Fruit fly (Drosophila melanogaster): ENCODE measurements around the gene Cbl.

The Cbl gene

DNA sequence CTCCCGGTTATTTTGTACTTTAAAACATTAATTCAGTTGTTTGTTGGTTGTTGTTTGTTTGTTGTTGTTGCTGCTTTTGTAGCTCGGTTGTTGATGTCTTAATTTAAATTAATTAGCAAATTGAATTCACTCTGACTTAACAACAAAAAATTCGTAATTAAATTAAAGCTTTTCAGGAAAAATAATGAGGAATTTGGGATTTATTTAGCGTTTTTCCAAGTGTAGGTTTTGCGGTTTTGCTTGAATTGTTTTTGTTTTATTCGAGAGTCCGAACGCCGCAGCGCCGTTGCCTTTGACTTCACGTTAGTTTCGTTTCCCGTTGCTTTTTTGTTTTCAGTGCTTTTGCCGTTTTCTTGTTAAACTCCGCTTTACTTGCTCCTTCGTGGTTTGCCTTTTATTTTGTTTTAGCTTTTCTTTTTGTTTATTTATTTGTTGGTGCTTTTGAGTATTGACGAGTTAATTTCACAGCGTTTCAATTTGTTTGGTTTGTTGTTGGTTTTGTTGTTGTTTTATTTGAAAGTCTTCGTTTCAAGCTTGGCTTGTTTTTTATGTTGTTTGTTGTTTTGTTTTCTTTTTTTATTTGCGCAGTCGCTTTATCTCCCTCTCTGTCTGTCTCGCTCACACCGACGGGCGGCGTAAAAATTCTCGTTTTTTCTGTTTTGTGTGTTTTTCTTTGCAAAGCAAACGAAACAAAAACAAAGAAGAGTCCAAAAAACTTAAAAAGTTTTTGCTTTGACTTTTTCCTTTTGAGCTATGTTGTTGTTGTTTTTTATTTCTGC is 16.2 kb downstream of the Cbl start:
- no peak for TF ChIP-seq toe (GFP tag; optimal IDR thresholded peaks at IDR 0.05)
- no peak for TF ChIP-seq tj (GFP tag; optimal IDR thresholded peaks at IDR 0.05)
- no peak for TF ChIP-seq Hr96 (GFP tag; optimal IDR thresholded peaks at IDR 0.05)
- TF ChIP-seq CG33017 (tag; optimal IDR thresholded peaks at IDR 0.05): peak; percentile 55
- peak; percentile 49 for TF ChIP-seq ovo (GFP tag; optimal IDR thresholded peaks at IDR 0.05)
- TF ChIP-seq CG7101 (tag; optimal IDR thresholded peaks at IDR 0.05): no peak
- TF ChIP-seq cic (GFP tag; optimal IDR thresholded peaks at IDR 0.05): no peak
- TF ChIP-seq Clk (GFP tag; optimal IDR thresholded peaks at IDR 0.05): peak; percentile 10
- TF ChIP-seq CG1620 (GFP tag; optimal IDR thresholded peaks at IDR 0.05): no peak
- peak; percentile 39 for TF ChIP-seq CG12768 (GFP tag; optimal IDR thresholded peaks at IDR 0.05)
- TF ChIP-seq Crg-1 (GFP tag; optimal IDR thresholded peaks at IDR 0.05): no peak
- TF ChIP-seq CG5204 (GFP tag; optimal IDR thresholded peaks at IDR 0.05): no peak
- peak; percentile 61 for TF ChIP-seq CG7045 (GFP tag; optimal IDR thresholded peaks at IDR 0.05)
- TF ChIP-seq Mnt (GFP tag; optimal IDR thresholded peaks at IDR 0.05): no peak
- TF ChIP-seq pad (GFP tag; optimal IDR thresholded peaks at IDR 0.05): no peak
- TF ChIP-seq kay (GFP tag; ENCODE audit: borderline replicate concordance): peak; percentile 96
- TF ChIP-seq CG11617 (GFP tag; optimal IDR thresholded peaks at IDR 0.05): peak; percentile 22
- TF ChIP-seq cnc (optimal IDR thresholded peaks at IDR 0.05): no peak
- no peak for TF ChIP-seq CG14711 (tag; optimal IDR thresholded peaks at IDR 0.05)

DNA sequence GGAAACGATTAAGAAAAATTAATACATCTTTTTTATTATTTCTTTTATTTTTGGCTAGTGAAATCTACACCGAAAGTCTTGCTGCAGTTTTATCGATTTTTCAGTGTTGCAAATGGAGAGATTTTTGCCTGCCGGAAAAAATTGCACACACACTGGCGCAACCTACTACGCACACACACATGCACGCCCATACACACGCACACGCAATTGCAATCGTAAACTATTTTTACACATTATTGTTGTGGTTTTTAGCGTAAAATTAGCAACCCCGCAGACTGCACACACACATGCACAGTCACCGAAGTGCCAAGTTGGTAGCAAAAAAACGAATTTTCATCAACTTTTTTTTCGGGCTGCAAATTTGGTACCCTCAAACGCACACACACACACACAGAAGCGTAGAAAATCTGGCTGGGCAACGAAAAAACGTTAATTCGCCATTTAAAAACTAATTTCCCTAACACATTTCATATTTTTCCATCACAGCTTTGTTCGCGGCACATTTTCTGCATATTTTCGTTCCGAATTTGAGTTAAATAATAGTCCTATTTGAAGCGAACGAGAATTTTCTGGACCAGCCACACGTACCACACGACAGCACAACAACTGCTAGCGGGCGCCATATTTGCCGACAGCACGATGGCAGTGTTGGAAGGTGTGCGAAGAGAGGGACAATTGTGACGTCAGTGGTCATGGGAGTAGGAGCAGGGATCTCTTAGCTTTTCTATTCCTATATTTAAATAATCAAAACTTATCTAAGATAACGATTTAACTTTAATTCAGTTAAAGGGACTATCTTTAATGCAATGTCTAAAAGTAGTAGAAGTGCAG is 17.2 kb downstream of the Cbl start, which contains the start of gene Unr:
Gene Unr (minus strand): TSS at position 637 of the 831 bp plus-strand sequence.
- TF ChIP-seq Hr96 (GFP tag; optimal IDR thresholded peaks at IDR 0.05) (no peak), kay (GFP tag; ENCODE audit: borderline replicate concordance) (no peak), toe (GFP tag; optimal IDR thresholded peaks at IDR 0.05) (no peak), CG1620 (GFP tag; optimal IDR thresholded peaks at IDR 0.05) (peak; percentile 94), CG7101 (tag; optimal IDR thresholded peaks at IDR 0.05) (peak; percentile 82), Clk (GFP tag; optimal IDR thresholded peaks at IDR 0.05) (peak; percentile 38), Crg-1 (GFP tag; optimal IDR thresholded peaks at IDR 0.05) (peak; percentile 91), cic (GFP tag; optimal IDR thresholded peaks at IDR 0.05) (peak; percentile 96), pad (GFP tag; optimal IDR thresholded peaks at IDR 0.05) (peak; percentile 73), CG14711 (tag; optimal IDR thresholded peaks at IDR 0.05) (peak; percentile 65), bab1 (GFP tag; optimal IDR thresholded peaks at IDR 0.05) (peak; percentile 85), CG12768 (GFP tag; optimal IDR thresholded peaks at IDR 0.05) (peak; percentile 81), CG33017 (tag; optimal IDR thresholded peaks at IDR 0.05) (peak; percentile 71), tj (GFP tag; optimal IDR thresholded peaks at IDR 0.05) (peak; percentile 88), ovo (GFP tag; optimal IDR thresholded peaks at IDR 0.05) (peak; percentile 79), cnc (optimal IDR thresholded peaks at IDR 0.05) (no peak), CG11617 (GFP tag; optimal IDR thresholded peaks at IDR 0.05) (peak; percentile 79), CG7045 (GFP tag; optimal IDR thresholded peaks at IDR 0.05) (peak; percentile 61), Mnt (GFP tag; optimal IDR thresholded peaks at IDR 0.05) (peak; percentile 80)

DNA sequence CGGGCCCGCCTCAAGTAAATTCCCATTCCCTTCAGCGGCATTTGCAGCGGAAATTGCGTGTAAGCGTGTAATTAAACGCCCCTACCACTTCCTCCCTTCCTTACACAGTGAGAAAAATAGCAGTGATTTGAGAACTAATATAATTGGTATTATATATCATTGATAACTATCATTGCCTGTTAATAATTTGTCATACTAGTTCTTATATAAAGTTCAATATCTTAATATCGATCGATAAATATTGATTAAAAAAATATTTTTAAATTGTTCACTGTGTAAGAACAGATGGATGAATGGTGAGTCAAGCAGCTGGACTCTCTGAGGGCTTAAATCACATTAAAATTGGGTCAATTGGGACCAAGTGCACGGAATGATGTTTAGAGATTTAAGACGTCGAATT is 20.3 kb downstream of the Cbl start:
- TF ChIP-seq CG14711 (tag; optimal IDR thresholded peaks at IDR 0.05) (peak; percentile 61), CG11617 (GFP tag; optimal IDR thresholded peaks at IDR 0.05) (peak; percentile 3), CG33017 (tag; optimal IDR thresholded peaks at IDR 0.05) (no peak), pad (GFP tag; optimal IDR thresholded peaks at IDR 0.05) (no peak), tj (GFP tag; optimal IDR thresholded peaks at IDR 0.05) (no peak), Crg-1 (GFP tag; optimal IDR thresholded peaks at IDR 0.05) (no peak), CG7101 (tag; optimal IDR thresholded peaks at IDR 0.05) (peak; percentile 29), Mnt (GFP tag; optimal IDR thresholded peaks at IDR 0.05) (no peak), bab1 (GFP tag; optimal IDR thresholded peaks at IDR 0.05) (peak; percentile 64), cic (GFP tag; optimal IDR thresholded peaks at IDR 0.05) (peak; percentile 0), ovo (GFP tag; optimal IDR thresholded peaks at IDR 0.05) (no peak), CG7045 (GFP tag; optimal IDR thresholded peaks at IDR 0.05) (no peak), Hr96 (GFP tag; optimal IDR thresholded peaks at IDR 0.05) (no peak), CG1620 (GFP tag; optimal IDR thresholded peaks at IDR 0.05) (no peak), toe (GFP tag; optimal IDR thresholded peaks at IDR 0.05) (no peak), kay (GFP tag; ENCODE audit: borderline replicate concordance) (no peak)

DNA sequence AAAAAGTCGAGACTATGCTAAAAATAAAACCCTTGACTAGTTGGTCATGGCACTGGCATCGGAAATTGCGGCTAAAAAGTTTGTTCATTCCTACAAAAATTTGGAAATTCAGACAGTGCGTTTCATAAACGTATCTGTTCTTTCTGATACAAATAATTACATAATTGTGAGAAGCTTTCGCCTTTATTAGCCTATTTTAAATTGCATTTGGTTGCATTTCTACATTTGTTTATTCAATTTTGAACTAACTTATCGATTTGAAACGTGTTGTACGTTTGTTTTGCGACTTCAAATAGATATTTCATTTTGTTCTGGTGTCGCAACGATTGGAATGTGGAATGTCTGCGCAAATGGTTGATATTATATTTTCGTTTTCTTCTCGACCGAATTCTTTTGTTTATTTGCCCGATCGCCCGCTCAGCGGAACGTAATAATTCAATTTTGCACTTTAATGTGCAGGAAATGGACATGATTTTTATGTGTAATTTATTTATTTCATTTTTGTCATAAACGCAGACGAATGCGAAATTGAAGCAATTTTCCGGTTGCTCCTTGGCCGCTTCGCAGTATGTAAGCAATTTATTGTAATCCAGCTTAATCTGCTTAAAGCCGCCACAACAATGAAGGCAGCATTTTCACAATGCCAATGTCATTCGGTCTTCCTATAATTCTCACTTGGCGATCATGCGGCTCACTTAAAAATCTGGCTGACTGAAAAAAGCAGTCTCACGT is 21.5 kb downstream of the Cbl start:
- TF ChIP-seq CG7045 (GFP tag; optimal IDR thresholded peaks at IDR 0.05) (no peak), tj (GFP tag; optimal IDR thresholded peaks at IDR 0.05) (peak; percentile 98)

DNA sequence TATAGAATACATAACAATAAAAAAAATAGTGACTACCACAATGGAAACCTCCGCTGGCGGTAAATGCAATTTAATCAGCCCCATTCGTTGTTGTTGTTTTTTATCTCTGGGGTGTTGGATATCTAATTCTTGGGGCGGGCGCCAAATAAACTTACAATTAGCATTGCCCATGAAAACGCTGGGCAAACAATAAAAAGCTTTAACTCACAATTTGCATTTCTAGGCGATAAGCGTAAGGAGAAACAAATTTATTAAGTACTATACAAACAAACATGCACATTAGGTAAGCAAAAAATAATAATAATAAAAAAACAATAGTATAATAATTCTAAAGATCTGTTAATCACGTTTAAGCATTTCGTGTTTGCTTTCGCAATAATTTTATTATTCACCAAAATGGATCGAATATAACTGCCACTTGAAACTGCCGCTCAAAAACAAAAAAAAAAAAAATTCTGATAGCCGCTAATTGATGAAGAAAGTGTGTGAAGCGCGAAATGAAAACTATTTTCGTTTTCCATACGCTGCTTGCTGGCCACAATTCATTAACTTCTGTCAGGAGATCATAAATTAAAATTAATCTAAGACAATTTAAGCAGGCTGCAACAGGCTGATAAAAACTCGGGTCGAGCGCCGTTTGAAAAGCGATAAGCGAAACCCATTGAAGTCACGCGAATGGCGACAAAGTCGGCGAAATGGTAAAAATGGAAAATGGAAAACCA is 23.2 kb downstream of the Cbl start:
- TF ChIP-seq CG12768 (GFP tag; optimal IDR thresholded peaks at IDR 0.05) (peak; percentile 18), CG1620 (GFP tag; optimal IDR thresholded peaks at IDR 0.05) (no peak), CG11617 (GFP tag; optimal IDR thresholded peaks at IDR 0.05) (no peak), pad (GFP tag; optimal IDR thresholded peaks at IDR 0.05) (no peak), cnc (optimal IDR thresholded peaks at IDR 0.05) (no peak), tj (GFP tag; optimal IDR thresholded peaks at IDR 0.05) (peak; percentile 46), bab1 (GFP tag; optimal IDR thresholded peaks at IDR 0.05) (no peak), Hr96 (GFP tag; optimal IDR thresholded peaks at IDR 0.05) (no peak), Mnt (GFP tag; optimal IDR thresholded peaks at IDR 0.05) (no peak), cic (GFP tag; optimal IDR thresholded peaks at IDR 0.05) (peak; percentile 54), CG33017 (tag; optimal IDR thresholded peaks at IDR 0.05) (peak; percentile 7), kay (GFP tag; ENCODE audit: borderline replicate concordance) (peak; percentile 87), CG7045 (GFP tag; optimal IDR thresholded peaks at IDR 0.05) (peak; percentile 35), CG7101 (tag; optimal IDR thresholded peaks at IDR 0.05) (peak; percentile 21)
